Fruit fly (Drosophila melanogaster): ENCODE data around the gene CG14968.

DNA sequence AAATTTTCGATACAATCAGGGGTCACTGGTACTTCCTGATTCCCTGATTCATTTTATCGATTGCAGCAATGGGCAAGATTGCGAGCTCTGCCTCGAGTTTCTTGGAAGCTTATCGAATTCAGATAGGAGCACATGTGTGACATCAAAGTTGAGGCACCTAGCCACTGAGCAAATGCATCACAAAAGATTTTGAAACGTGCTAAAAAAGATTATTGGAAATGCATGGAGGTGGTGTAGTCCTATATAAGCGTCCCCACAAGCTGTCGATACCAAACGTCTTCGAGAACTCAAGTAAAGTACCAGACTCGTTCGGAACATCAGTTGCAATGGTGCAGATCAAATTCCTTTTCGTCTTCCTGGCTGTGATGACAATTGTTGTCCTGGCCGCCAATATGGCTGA, 11.1 kb upstream of the CG14968 start, which contains the start of gene Drsl2:
- TF ChIP-seq EcR (GFP tag; optimal IDR thresholded peaks at IDR 0.05), result no peak
- TF ChIP-seq pan (optimal IDR thresholded peaks at IDR 0.05), result no peak
- no peak for TF ChIP-seq usp (GFP tag; optimal IDR thresholded peaks at IDR 0.05)
